Fruit fly (Drosophila melanogaster) whole organism, prepupa: ENCODE results near the gene Cyp4ac2.
A peak's percentile ranks its signal among the peaks of the same experiment; 100 is the strongest.

Source experiments
- CG10631 ChIP-seq: fragments of 200-800 bp; sonication (Bioruptor generic); optimal IDR thresholded peaks from 2 replicates; lab custom pipeline; 2016; ENCODE audit warnings: missing biosample characterization, missing genetic modification characterization
- CG6808 ChIP-seq: fragments of 200-800 bp; sonication (Bioruptor generic); optimal IDR thresholded peaks from 3 replicates; lab custom pipeline; 2017; ENCODE audit warnings: missing biosample characterization, missing genetic modification characterization, mild to moderate bottlenecking, moderate library complexity, missing genetic modification reagents
- CG6854 ChIP-seq: fragments of 200-800 bp; sonication (Bioruptor generic); optimal IDR thresholded peaks from 2 replicates; lab custom pipeline; 2017; ENCODE audit warnings: missing biosample characterization, mild to moderate bottlenecking, missing genetic modification characterization
- Hr39 ChIP-seq: fragments of 200-800 bp; sonication (Bioruptor generic); optimal IDR thresholded peaks from 2 replicates; lab custom pipeline; 2016; ENCODE audit warnings: missing biosample characterization, missing genetic modification characterization
- Hr4 ChIP-seq: fragments of 200-800 bp; sonication (Bioruptor generic); optimal IDR thresholded peaks from 3 replicates; lab custom pipeline; 2016; ENCODE audit warnings: missing biosample characterization, missing genetic modification characterization
- Lpt ChIP-seq: fragments of 200-800 bp; sonication (Bioruptor generic); optimal IDR thresholded peaks from 3 replicates; lab custom pipeline; 2016; ENCODE audit warnings: missing biosample characterization, missing genetic modification characterization
- OdsH ChIP-seq: fragments of 200-800 bp; sonication (Bioruptor generic); optimal IDR thresholded peaks from 3 replicates; lab custom pipeline; 2016; ENCODE audit warnings: missing biosample characterization, missing genetic modification characterization
- Smox ChIP-seq: fragments of 200-800 bp; sonication (Bioruptor generic); optimal IDR thresholded peaks from 3 replicates; lab custom pipeline; 2016; ENCODE audit warnings: missing biosample characterization, missing genetic modification characterization
- pdm3 ChIP-seq: fragments of 200-800 bp; sonication (Bioruptor generic); optimal IDR thresholded peaks from 3 replicates; lab custom pipeline; 2016; ENCODE audit warnings: missing biosample characterization, missing genetic modification characterization

dm6 chr2L:5254105-5254711 is 12.0 kb upstream of the Cyp4ac2 start:
- peak; percentile 91 for TF ChIP-seq OdsH
- TF ChIP-seq CG6854 (GFP tag; lab: Kevin White, UChicago) = peak; percentile 94
- peak; percentile 71 for TF ChIP-seq Lpt (GFP tag; lab: Kevin White, UChicago)
- peak; percentile 94 for TF ChIP-seq CG10631 (GFP tag; lab: Kevin White, UChicago)
- peak; percentile 69 for TF ChIP-seq Hr4 (GFP tag; lab: Kevin White, UChicago)
- peak; percentile 94 for TF ChIP-seq pdm3 (GFP tag; lab: Kevin White, UChicago)
- peak; percentile 97 for TF ChIP-seq Hr39 (GFP tag; lab: Kevin White, UChicago)
- TF ChIP-seq Smox (GFP tag; lab: Kevin White, UChicago) = peak; percentile 97
- peak; percentile 91 for TF ChIP-seq CG6808 (GFP tag; lab: Kevin White, UChicago)
